Worm (Caenorhabditis elegans) whole organism, late embryonic: ENCODE data around the gene rpl-37.

Experiments used
- C08G9.2 ChIP-seq: sonication (generic microtip); optimal IDR thresholded peaks from 2 replicates; lab custom pipeline; 2016; ENCODE audit warnings: mild to moderate bottlenecking, missing genetic modification characterization, moderate library complexity, missing compliant biosample characterization
- ama-1 ChIP-seq: fragments of 150-350 bp; optimal IDR thresholded peaks from 2 replicates; lab custom pipeline; 2014
- ceh-6 ChIP-seq: fragments of 200-800 bp; sonication (Bioruptor generic); optimal IDR thresholded peaks from 2 replicates; lab custom pipeline; 2018; ENCODE audit warnings: mild to moderate bottlenecking, missing genetic modification characterization, missing compliant biosample characterization
- hlh-13 ChIP-seq: fragments of 200-800 bp; sonication (Bioruptor generic); optimal IDR thresholded peaks from 2 replicates; lab custom pipeline; 2018; ENCODE audit warnings: mild to moderate bottlenecking, missing genetic modification characterization, missing compliant biosample characterization
- hlh-30 ChIP-seq: sonication (generic microtip); optimal IDR thresholded peaks from 2 replicates; lab custom pipeline; 2017; ENCODE audit warnings: antibody characterized with exemption, missing genetic modification characterization, missing compliant biosample characterization; ENCODE audit not compliant: insufficient read depth
- nfya-1 ChIP-seq: sonication (generic microtip); optimal IDR thresholded peaks from 2 replicates; lab custom pipeline; 2017; ENCODE audit warnings: missing genetic modification characterization, mild to moderate bottlenecking, missing compliant biosample characterization, antibody characterized with exemption, moderate library complexity
- pqm-1 ChIP-seq: sonication (generic microtip); optimal IDR thresholded peaks from 2 replicates; lab custom pipeline; 2016; ENCODE audit warnings: missing genetic modification characterization, missing compliant biosample characterization
- tbx-2 ChIP-seq: sonication (generic microtip); optimal IDR thresholded peaks from 2 replicates; lab custom pipeline; 2016; ENCODE audit warnings: missing genetic modification characterization, missing compliant biosample characterization
- tbx-7 ChIP-seq: sonication (generic microtip); optimal IDR thresholded peaks from 2 replicates; lab custom pipeline; 2016; ENCODE audit warnings: missing genotype, missing genetic modification characterization, missing compliant biosample characterization
- unc-86 ChIP-seq: sonication (generic microtip); optimal IDR thresholded peaks from 2 replicates; lab custom pipeline; 2016; ENCODE audit warnings: missing genetic modification characterization, missing compliant biosample characterization
- zip-5 ChIP-seq: sonication (generic microtip); optimal IDR thresholded peaks from 2 replicates; lab custom pipeline; 2016; ENCODE audit warnings: missing genetic modification characterization, missing compliant biosample characterization

- no peak for TF ChIP-seq unc-86 (tag; lab: Kevin White, UChicago)
- TF ChIP-seq ceh-6 (GFP tag; lab: Kevin White, UChicago), result no peak
- no peak for TF ChIP-seq C08G9.2 (tag; lab: Kevin White, UChicago)
- TF ChIP-seq hlh-30 (tag; lab: Kevin White, UChicago), result no peak
- no peak for TF ChIP-seq tbx-2 (tag; lab: Kevin White, UChicago)
- TF ChIP-seq ama-1, result no peak
- TF ChIP-seq nfya-1 (tag; lab: Kevin White, UChicago), result no peak
- TF ChIP-seq tbx-7 (tag; lab: Kevin White, UChicago), result no peak
- no peak for TF ChIP-seq hlh-13
- TF ChIP-seq pqm-1 (tag; lab: Kevin White, UChicago), result no peak
- no peak for TF ChIP-seq zip-5 (tag; lab: Kevin White, UChicago)
These were observed 16.6 kb upstream of the rpl-37 start for ce11 chrIII:3511808-3512207.
